Fruit fly (Drosophila melanogaster) whole organism, embryonic: ENCODE data around the gene CG7484.

ENCODE experiments used
- Antp ChIP-seq: fragments of 200-800 bp; sonication (Bioruptor generic); optimal IDR thresholded peaks from 3 replicates; lab custom pipeline; 2016; ENCODE audit warnings: missing biosample characterization, missing genetic modification characterization
- Bgb ChIP-seq: fragments of 200-800 bp; sonication (Bioruptor generic); IDR thresholded peaks from 2 replicates; pipeline ENCODE4 v1.3.6; 2022; ENCODE audit warnings: missing biosample characterization, missing genetic modification characterization; ENCODE audit not compliant: partially characterized antibody
- CG10147 ChIP-seq: fragments of 200-800 bp; sonication (Bioruptor generic); optimal IDR thresholded peaks from 2 replicates; lab custom pipeline; 2019; ENCODE audit warnings: missing biosample characterization, mild to moderate bottlenecking, missing genetic modification characterization, moderate library complexity
- CG1024 ChIP-seq: fragments of 200-800 bp; sonication (Bioruptor generic); IDR thresholded peaks from 2 replicates; pipeline ENCODE4 v1.3.6; 2022; ENCODE audit warnings: missing biosample characterization, missing genetic modification characterization
- CG11695 ChIP-seq: fragments of 200-800 bp; sonication (Bioruptor generic); IDR thresholded peaks from 3 replicates; pipeline ENCODE4 v1.3.6; 2022; ENCODE audit warnings: missing biosample characterization, missing genetic modification characterization
- CG12219 ChIP-seq: fragments of 200-800 bp; sonication (Bioruptor generic); optimal IDR thresholded peaks from 3 replicates; lab custom pipeline; 2018; ENCODE audit warnings: missing biosample characterization, mild to moderate bottlenecking, missing genetic modification characterization
- CG12391 ChIP-seq: fragments of 200-800 bp; sonication (Bioruptor generic); optimal IDR thresholded peaks from 3 replicates; lab custom pipeline; 2018; ENCODE audit warnings: missing biosample characterization, mild to moderate bottlenecking, missing genetic modification characterization, moderate library complexity
- CG14441 ChIP-seq: fragments of 200-800 bp; sonication (Bioruptor generic); IDR thresholded peaks from 2 replicates; pipeline ENCODE4 v1.3.6; 2022; ENCODE audit warnings: missing biosample characterization, missing genetic modification characterization
- CG15601 ChIP-seq: fragments of 200-800 bp; sonication (Bioruptor generic); optimal IDR thresholded peaks from 3 replicates; lab custom pipeline; 2019; ENCODE audit warnings: missing biosample characterization, mild to moderate bottlenecking, missing genetic modification characterization, moderate library complexity
- CG16815 ChIP-seq: fragments of 200-800 bp; sonication (Bioruptor generic); optimal IDR thresholded peaks from 3 replicates; lab custom pipeline; 2017; ENCODE audit warnings: missing biosample characterization, mild to moderate bottlenecking, missing genetic modification characterization
- CG2116 ChIP-seq: fragments of 200-800 bp; sonication (Bioruptor generic); optimal IDR thresholded peaks from 3 replicates; lab custom pipeline; 2018; ENCODE audit warnings: missing biosample characterization, mild to moderate bottlenecking, missing genetic modification characterization
- CG2129 ChIP-seq: fragments of 200-800 bp; sonication (Bioruptor generic); IDR thresholded peaks from 2 replicates; pipeline ENCODE4 v1.3.6; 2022; ENCODE audit warnings: missing biosample characterization, missing genetic modification characterization; ENCODE audit not compliant: partially characterized antibody
- CG2678 ChIP-seq: fragments of 200-800 bp; sonication (Bioruptor generic); optimal IDR thresholded peaks from 3 replicates; lab custom pipeline; 2019; ENCODE audit warnings: missing biosample characterization, mild to moderate bottlenecking, missing genetic modification characterization, moderate library complexity
- CG31441 ChIP-seq: fragments of 200-800 bp; sonication (Bioruptor generic); IDR thresholded peaks from 2 replicates; pipeline ENCODE4 v1.3.6; 2022; ENCODE audit warnings: missing biosample characterization, missing genetic modification characterization
- CG34376 ChIP-seq: fragments of 200-800 bp; sonication (Bioruptor generic); optimal IDR thresholded peaks from 2 replicates; lab custom pipeline; 2018; ENCODE audit warnings: missing biosample characterization, mild to moderate bottlenecking, missing genetic modification characterization
- CG4360 ChIP-seq: fragments of 200-800 bp; sonication (Bioruptor generic); IDR thresholded peaks from 2 replicates; pipeline ENCODE4 v1.3.6; 2022; ENCODE audit warnings: missing biosample characterization, missing genetic modification characterization
- CG4617 ChIP-seq: fragments of 200-800 bp; sonication (Bioruptor generic); optimal IDR thresholded peaks from 3 replicates; lab custom pipeline; 2016; ENCODE audit warnings: missing biosample characterization, missing genetic modification characterization, borderline replicate concordance
- CG4707 ChIP-seq: fragments of 200-800 bp; sonication (Bioruptor generic); optimal IDR thresholded peaks from 2 replicates; lab custom pipeline; 2018; ENCODE audit warnings: missing biosample characterization, mild to moderate bottlenecking, missing genetic modification characterization, moderate library complexity
- CG5245 ChIP-seq: fragments of 200-800 bp; sonication (Bioruptor generic); optimal IDR thresholded peaks from 3 replicates; lab custom pipeline; 2016; ENCODE audit warnings: missing biosample characterization, missing genetic modification characterization
- CG6175 ChIP-seq: fragments of 200-800 bp; sonication (Bioruptor generic); IDR thresholded peaks from 3 replicates; pipeline ENCODE4 v1.3.6; 2022; ENCODE audit warnings: missing biosample characterization, missing genetic modification characterization
- CG6765 ChIP-seq: fragments of 200-800 bp; sonication (Bioruptor generic); optimal IDR thresholded peaks from 3 replicates; lab custom pipeline; 2017; ENCODE audit warnings: missing biosample characterization, mild to moderate bottlenecking, missing genetic modification characterization
- CG7745 ChIP-seq: fragments of 200-800 bp; sonication (Bioruptor generic); optimal IDR thresholded peaks from 2 replicates; lab custom pipeline; 2018; ENCODE audit warnings: missing biosample characterization, mild to moderate bottlenecking, missing genetic modification characterization, moderate library complexity
- CG7839 ChIP-seq: fragments of 200-800 bp; sonication (Bioruptor generic); optimal IDR thresholded peaks from 3 replicates; lab custom pipeline; 2018; ENCODE audit warnings: missing biosample characterization, mild to moderate bottlenecking, missing genetic modification characterization, moderate library complexity
- CG8388 ChIP-seq: fragments of 200-800 bp; sonication (Bioruptor generic); optimal IDR thresholded peaks from 2 replicates; lab custom pipeline; 2019; ENCODE audit warnings: missing biosample characterization, mild to moderate bottlenecking, missing genetic modification characterization, moderate library complexity
- Camta ChIP-seq: fragments of 200-800 bp; sonication (Bioruptor generic); optimal IDR thresholded peaks from 2 replicates; lab custom pipeline; 2016; ENCODE audit warnings: missing biosample characterization, missing genetic modification characterization
- Drgx ChIP-seq: fragments of 200-800 bp; sonication (Bioruptor generic); IDR thresholded peaks from 2 replicates; pipeline ENCODE4 v1.3.6; 2022; ENCODE audit warnings: missing biosample characterization, missing genetic modification characterization
- Eip74EF ChIP-seq, 2 experiments: fragments of 200-800 bp in 1 of 2; fragments of >200 bp in 1 of 2; sonication (Bioruptor generic) in 1 of 2; optimal IDR thresholded peaks; 2 replicates each; lab custom pipeline; 2017 to 2019; ENCODE audit warnings: missing biosample characterization in 2 of 2, missing genetic modification characterization in 2 of 2, mild to moderate bottlenecking in 1 of 2, moderate library complexity in 1 of 2
- Ets97D ChIP-seq: fragments of 200-800 bp; sonication (Bioruptor generic); optimal IDR thresholded peaks from 3 replicates; lab custom pipeline; 2016; ENCODE audit warnings: missing biosample characterization, missing genetic modification characterization
- Fer3 ChIP-seq: fragments of 200-800 bp; sonication (Bioruptor generic); optimal IDR thresholded peaks from 2 replicates; lab custom pipeline; 2018; ENCODE audit warnings: missing biosample characterization, mild to moderate bottlenecking, missing genetic modification characterization, moderate library complexity
- Hmx ChIP-seq: fragments of 200-800 bp; sonication (Bioruptor generic); optimal IDR thresholded peaks from 2 replicates; lab custom pipeline; 2016; ENCODE audit warnings: missing biosample characterization, missing genetic modification characterization
- Mes4 ChIP-seq: fragments of 200-800 bp; sonication (Bioruptor generic); optimal IDR thresholded peaks from 2 replicates; lab custom pipeline; 2016; ENCODE audit warnings: missing biosample characterization, missing genetic modification characterization
- Pdp1 ChIP-seq, 2 experiments: fragments of 200-800 bp; sonication (Bioruptor generic); optimal IDR thresholded peaks; 3 replicates each; lab custom pipeline; 2016; ENCODE audit warnings: missing biosample characterization in 2 of 2, missing genetic modification characterization in 2 of 2, mild to moderate bottlenecking in 1 of 2, moderate library complexity in 1 of 2
- Taf1 ChIP-seq: fragments of 200-800 bp; sonication (Bioruptor generic); IDR thresholded peaks from 2 replicates; pipeline ENCODE4 v1.3.6; 2022; ENCODE audit warnings: missing biosample characterization, missing genetic modification characterization
- da ChIP-seq: fragments of 200-800 bp; sonication (Bioruptor generic); optimal IDR thresholded peaks from 2 replicates; lab custom pipeline; 2016; ENCODE audit warnings: missing biosample characterization, missing genetic modification characterization
- ems ChIP-seq: fragments of 200-800 bp; sonication (Bioruptor generic); optimal IDR thresholded peaks from 3 replicates; lab custom pipeline; 2016; ENCODE audit warnings: missing biosample characterization, missing genetic modification characterization
- gcm2 ChIP-seq: fragments of 200-800 bp; sonication (Bioruptor generic); optimal IDR thresholded peaks from 2 replicates; lab custom pipeline; 2016; ENCODE audit warnings: missing biosample characterization, missing genetic modification characterization
- grau ChIP-seq: fragments of 200-800 bp; optimal IDR thresholded peaks from 3 replicates; lab custom pipeline; 2019; ENCODE audit warnings: missing biosample characterization, mild to moderate bottlenecking, missing genetic modification characterization, moderate library complexity
- lab ChIP-seq: fragments of 200-800 bp; sonication (Bioruptor generic); optimal IDR thresholded peaks from 3 replicates; lab custom pipeline; 2017; ENCODE audit warnings: missing biosample characterization, missing genetic modification characterization, mild to moderate bottlenecking, moderate library complexity, missing genetic modification reagents
- lbe ChIP-seq: fragments of 200-800 bp; sonication (Bioruptor generic); optimal IDR thresholded peaks from 2 replicates; lab custom pipeline; 2016; ENCODE audit warnings: missing biosample characterization, mild to moderate bottlenecking, missing genetic modification characterization
- luna ChIP-seq: fragments of 200-800 bp; sonication (Bioruptor generic); optimal IDR thresholded peaks from 2 replicates; lab custom pipeline; 2016; ENCODE audit warnings: missing biosample characterization, missing genetic modification characterization
- mld ChIP-seq: fragments of 200-800 bp; sonication (Bioruptor generic); IDR thresholded peaks from 3 replicates; pipeline ENCODE4 v1.3.6; 2022; ENCODE audit warnings: missing biosample characterization, missing genetic modification characterization; ENCODE audit not compliant: partially characterized antibody
- p53 ChIP-seq: fragments of 200-800 bp; sonication (Bioruptor generic); optimal IDR thresholded peaks from 2 replicates; lab custom pipeline; 2016; ENCODE audit warnings: missing biosample characterization, missing genetic modification characterization
- pzg ChIP-seq: fragments of 200-800 bp; sonication (Bioruptor generic); optimal IDR thresholded peaks from 3 replicates; lab custom pipeline; 2018; ENCODE audit warnings: missing biosample characterization, mild to moderate bottlenecking, missing genetic modification characterization, moderate library complexity
- repo ChIP-seq: fragments of 200-800 bp; sonication (Bioruptor generic); optimal IDR thresholded peaks from 2 replicates; lab custom pipeline; 2016; ENCODE audit warnings: missing biosample characterization, missing genetic modification characterization
- sima ChIP-seq: fragments of 200-800 bp; sonication (Bioruptor generic); optimal IDR thresholded peaks from 2 replicates; lab custom pipeline; 2016; ENCODE audit warnings: missing biosample characterization, missing genetic modification characterization
- slou ChIP-seq: fragments of 200-800 bp; sonication (Bioruptor generic); optimal IDR thresholded peaks from 3 replicates; lab custom pipeline; 2016; ENCODE audit warnings: missing biosample characterization, missing genetic modification characterization
- sqz ChIP-seq: fragments of 200-800 bp; sonication (Bioruptor generic); optimal IDR thresholded peaks from 3 replicates; lab custom pipeline; 2018; ENCODE audit warnings: missing biosample characterization, mild to moderate bottlenecking, missing genetic modification characterization
- twi ChIP-seq: fragments of 200-800 bp; optimal IDR thresholded peaks from 2 replicates; lab custom pipeline; 2019; ENCODE audit warnings: missing biosample characterization, mild to moderate bottlenecking, missing genetic modification characterization, moderate library complexity
- zfh1 ChIP-seq: fragments of 200-800 bp; sonication (Bioruptor generic); IDR thresholded peaks from 3 replicates; pipeline ENCODE4 v1.3.6; 2022; ENCODE audit warnings: missing biosample characterization, missing genetic modification characterization
- zfh2 ChIP-seq: fragments of 200-800 bp; sonication (Bioruptor generic); optimal IDR thresholded peaks from 2 replicates; lab custom pipeline; 2016; ENCODE audit warnings: missing biosample characterization, missing genetic modification characterization

CG7484 gene

DNA sequence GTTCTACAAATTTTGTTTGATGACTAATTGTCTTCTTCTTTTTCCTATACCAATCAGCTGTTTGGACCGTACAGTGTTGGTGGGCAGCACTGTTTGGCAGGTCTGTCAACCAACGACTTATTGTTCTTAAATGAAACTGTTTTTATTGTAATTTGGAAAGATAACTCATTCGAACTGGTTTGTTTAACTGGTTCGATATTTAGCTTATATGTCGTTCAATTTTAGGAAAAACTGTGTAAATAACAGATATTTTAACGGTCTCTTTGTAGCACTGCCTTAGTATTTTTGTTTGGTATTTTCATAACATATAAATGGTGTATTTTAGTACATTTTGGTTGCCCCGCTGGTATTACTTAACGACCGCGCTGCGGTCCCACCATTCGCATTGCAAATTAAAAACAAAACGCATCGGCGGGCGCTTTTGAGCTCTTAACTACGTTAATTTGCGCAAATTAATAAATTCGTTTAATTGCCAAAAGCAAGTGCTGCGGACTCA, 32.9 kb upstream of the CG7484 start, which contains the start of the genes Vps60 and anchor (continued):
- TF ChIP-seq CG4360 (no peak), Hmx (peak; percentile 40), twi (tag; lab: Kevin White, UChicago) (peak; percentile 3), CG6765 (GFP tag; lab: Kevin White, UChicago) (peak; percentile 54), CG5245 (GFP tag; lab: Kevin White, UChicago) (peak; percentile 26), mld (GFP tag; lab: Robert Waterston, UW) (no peak), CG10147 (GFP tag; lab: Kevin White, UChicago) (peak; percentile 38), CG14441 (no peak), sima (GFP tag; lab: Kevin White, UChicago) (no peak), da (no peak), Drgx (no peak), CG7839 (peak; percentile 47), Ets97D (peak; percentile 86), CG16815 (no peak), zfh2 (GFP tag; lab: Kevin White, UChicago) (peak; percentile 65), sqz (no peak), gcm2 (no peak), p53 (GFP tag; lab: Kevin White, UChicago) (peak; percentile 55), CG11695 (no peak), Camta (peak; percentile 66), CG6175 (GFP tag; lab: Robert Waterston, UW) (no peak), Pdp1 (GFP tag; optimal IDR thresholded peaks at IDR 0.05; lab: Kevin White, UChicago) (peak; percentile 54 to 78), CG31441 (GFP tag; lab: Robert Waterston, UW) (peak; percentile 56), grau (peak; percentile 47), CG8388 (GFP tag; lab: Kevin White, UChicago) (peak; percentile 48), Fer3 (tag; lab: Kevin White, UChicago) (peak; percentile 42), luna (peak; percentile 45), CG2678 (tag; lab: Kevin White, UChicago) (peak; percentile 43), CG12219 (GFP tag; lab: Kevin White, UChicago) (no peak), lab (GFP tag; lab: Kevin White, UChicago) (peak; percentile 44), Eip74EF (GFP tag; optimal IDR thresholded peaks at IDR 0.05; lab: Kevin White, UChicago) (peak in 1 of 2 experiments; percentile 74), Antp (GFP tag; lab: Kevin White, UChicago) (peak; percentile 63), slou (GFP tag; lab: Kevin White, UChicago) (peak; percentile 28), CG34376 (GFP tag; lab: Kevin White, UChicago) (no peak), Bgb (GFP tag; lab: Robert Waterston, UW) (no peak), CG1024 (no peak), CG4617 (GFP tag; lab: Kevin White, UChicago) (peak; percentile 58), CG4707 (no peak), Mes4 (GFP tag; lab: Kevin White, UChicago) (peak; percentile 63), CG15601 (tag; lab: Kevin White, UChicago) (peak; percentile 62), Taf1 (no peak), CG2129 (GFP tag; lab: Robert Waterston, UW) (no peak), lbe (GFP tag; lab: Kevin White, UChicago) (peak; percentile 83), zfh1 (0 out of 3 replicates have a peak, but pooled peaks have one; percentile 39), ems (GFP tag; lab: Kevin White, UChicago) (peak; percentile 75), repo (GFP tag; lab: Kevin White, UChicago) (peak; percentile 65), CG2116 (GFP tag; lab: Kevin White, UChicago) (peak; percentile 79), CG12391 (tag; lab: Kevin White, UChicago) (peak; percentile 72), pzg (GFP tag; lab: Kevin White, UChicago) (peak; percentile 91), CG7745 (tag; lab: Kevin White, UChicago) (no peak)
